Fruit fly (Drosophila melanogaster): ENCODE data around the gene CG5149.

DNA sequence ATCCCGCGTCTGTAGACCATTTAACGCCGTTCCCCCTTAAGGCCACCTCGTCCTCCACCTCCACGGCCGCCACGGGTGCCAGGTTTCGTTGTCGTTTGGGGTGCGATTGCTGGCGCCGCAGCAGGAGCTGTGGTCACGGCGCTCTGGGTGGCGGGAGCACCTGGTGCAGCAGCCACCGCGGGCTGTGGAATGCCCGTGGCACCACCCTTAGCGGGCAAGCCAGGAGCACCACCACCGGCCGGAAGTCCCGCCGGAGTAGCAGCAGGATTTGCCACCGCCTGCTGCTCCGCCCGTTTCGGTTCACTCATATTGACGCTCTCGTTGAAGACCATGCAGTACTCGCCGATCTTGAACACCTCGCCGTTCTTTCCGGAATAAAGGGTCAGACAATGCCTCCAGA is 21.0 kb upstream of the CG5149 start:
- TF ChIP-seq psq (optimal IDR thresholded peaks at IDR 0.05), result no peak
- TF ChIP-seq CG8478 (optimal IDR thresholded peaks at IDR 0.05), result no peak
- no peak for TF ChIP-seq usp (GFP tag; optimal IDR thresholded peaks at IDR 0.05)
- no peak for TF ChIP-seq pan (optimal IDR thresholded peaks at IDR 0.05)
- no peak for TF ChIP-seq Dll (optimal IDR thresholded peaks at IDR 0.05)
- TF ChIP-seq EcR (GFP tag; optimal IDR thresholded peaks at IDR 0.05), result no peak

Data from whole organism.